Fruit fly (Drosophila melanogaster) whole organism, adult: Measurements from ENCODE around the gene sea.

ENCODE experiments used
- CG11617 ChIP-seq: fragments of 200-800 bp; sonication (Bioruptor generic); optimal IDR thresholded peaks from 2 replicates; lab custom pipeline; 2017; ENCODE audit warnings: mild to moderate bottlenecking, missing biosample characterization, missing genetic modification reagents, missing genetic modification characterization
- CG12768 ChIP-seq: fragments of 200-800 bp; sonication (Bioruptor generic); optimal IDR thresholded peaks from 2 replicates; lab custom pipeline; 2017; ENCODE audit warnings: missing biosample characterization, missing genetic modification characterization, mild to moderate bottlenecking, moderate library complexity, missing genetic modification reagents
- CG14711 ChIP-seq: fragments of 200-800 bp; sonication (Bioruptor generic); optimal IDR thresholded peaks from 2 replicates; lab custom pipeline; 2018; ENCODE audit warnings: missing biosample characterization, mild to moderate bottlenecking, missing genetic modification characterization, moderate library complexity
- CG1620 ChIP-seq: fragments of 200-800 bp; sonication (Bioruptor generic); optimal IDR thresholded peaks from 2 replicates; lab custom pipeline; 2016; ENCODE audit warnings: missing biosample characterization, missing genetic modification characterization
- CG33017 ChIP-seq: fragments of 200-800 bp; sonication (Bioruptor generic); optimal IDR thresholded peaks from 2 replicates; lab custom pipeline; 2018; ENCODE audit warnings: missing biosample characterization, mild to moderate bottlenecking, missing genetic modification characterization, moderate library complexity
- CG5204 ChIP-seq: fragments of 200-800 bp; sonication (Bioruptor generic); optimal IDR thresholded peaks from 2 replicates; lab custom pipeline; 2016; ENCODE audit warnings: missing biosample characterization, missing genetic modification characterization
- CG7045 ChIP-seq: fragments of 200-800 bp; sonication (Bioruptor generic); optimal IDR thresholded peaks from 2 replicates; lab custom pipeline; 2017; ENCODE audit warnings: missing biosample characterization, mild to moderate bottlenecking, missing genetic modification characterization
- CG7101 ChIP-seq: fragments of 200-800 bp; sonication (Bioruptor generic); optimal IDR thresholded peaks from 2 replicates; lab custom pipeline; 2018; ENCODE audit warnings: missing biosample characterization, mild to moderate bottlenecking, missing genetic modification characterization, moderate library complexity
- Clk ChIP-seq: fragments of 200-800 bp; sonication (Bioruptor generic); optimal IDR thresholded peaks from 2 replicates; lab custom pipeline; 2017; ENCODE audit warnings: missing biosample characterization, missing genetic modification characterization
- Crg-1 ChIP-seq: fragments of 200-800 bp; sonication (Bioruptor generic); optimal IDR thresholded peaks from 2 replicates; lab custom pipeline; 2016; ENCODE audit warnings: missing biosample characterization, missing genetic modification characterization
- Hr96 ChIP-seq: fragments of 200-800 bp; sonication (Bioruptor generic); optimal IDR thresholded peaks from 2 replicates; lab custom pipeline; 2016; ENCODE audit warnings: missing biosample characterization, missing genetic modification characterization
- Mnt ChIP-seq: fragments of 200-800 bp; sonication (Bioruptor generic); optimal IDR thresholded peaks from 2 replicates; lab custom pipeline; 2016; ENCODE audit warnings: missing biosample characterization, mild to moderate bottlenecking, missing genetic modification characterization
- bab1 ChIP-seq: fragments of 200-800 bp; sonication (Bioruptor generic); optimal IDR thresholded peaks from 3 replicates; lab custom pipeline; 2019; ENCODE audit warnings: missing biosample characterization, mild to moderate bottlenecking, missing genetic modification characterization, moderate library complexity
- cic ChIP-seq: fragments of 200-800 bp; sonication (Bioruptor generic); optimal IDR thresholded peaks from 2 replicates; lab custom pipeline; 2017; ENCODE audit warnings: missing biosample characterization, mild to moderate bottlenecking, missing genetic modification characterization, moderate library complexity
- cnc ChIP-seq, 2 experiments: fragments of >200 bp; optimal IDR thresholded peaks; 2 replicates each; lab custom pipeline; 2017
- kay ChIP-seq: fragments of 200-800 bp; sonication (Bioruptor generic); peaks from one replicate; lab custom pipeline; 2016; ENCODE audit warnings: missing biosample characterization, missing genetic modification characterization, borderline replicate concordance
- ovo ChIP-seq: fragments of 200-800 bp; sonication (Bioruptor generic); optimal IDR thresholded peaks from 2 replicates; lab custom pipeline; 2016; ENCODE audit warnings: missing biosample characterization, missing genetic modification characterization
- pad ChIP-seq: fragments of 200-800 bp; sonication (Bioruptor generic); optimal IDR thresholded peaks from 3 replicates; lab custom pipeline; 2017; ENCODE audit warnings: missing biosample characterization, missing genetic modification characterization, mild to moderate bottlenecking, moderate library complexity, missing genetic modification reagents
- tj ChIP-seq: fragments of 200-800 bp; sonication (Bioruptor generic); optimal IDR thresholded peaks from 3 replicates; lab custom pipeline; 2017; ENCODE audit warnings: missing biosample characterization, mild to moderate bottlenecking, missing genetic modification characterization, moderate library complexity
- toe ChIP-seq: fragments of 200-800 bp; sonication (Bioruptor generic); optimal IDR thresholded peaks from 2 replicates; lab custom pipeline; 2016; ENCODE audit warnings: missing biosample characterization, missing genetic modification characterization

Gene sea

DNA sequence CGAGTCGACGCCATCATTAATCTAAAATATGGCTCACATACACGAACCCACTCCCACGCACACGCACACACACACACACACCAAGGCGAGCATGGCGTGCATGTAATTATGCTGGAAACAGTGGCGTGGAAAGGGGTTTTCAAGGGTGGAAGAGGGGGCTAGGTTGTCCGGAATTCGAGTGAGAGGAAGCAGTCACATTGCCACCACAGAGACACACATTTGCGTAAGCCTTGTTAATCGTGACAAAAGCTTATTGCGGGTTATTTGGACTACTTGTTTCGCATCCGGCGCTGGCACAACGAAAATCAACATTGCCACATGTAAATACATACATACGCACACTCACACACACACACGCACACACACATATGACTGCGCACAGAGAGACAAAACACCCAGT, 11.9 kb downstream of the sea start:
- no peak for TF ChIP-seq ovo (GFP tag; lab: Kevin White, UChicago)
- no peak for TF ChIP-seq CG14711
- TF ChIP-seq kay = no peak
- TF ChIP-seq CG7045 (GFP tag; lab: Kevin White, UChicago) = no peak
- TF ChIP-seq tj (GFP tag; lab: Kevin White, UChicago) = no peak
- TF ChIP-seq bab1 (GFP tag; lab: Kevin White, UChicago) = no peak
- no peak for TF ChIP-seq CG1620
- no peak for TF ChIP-seq cic (GFP tag; lab: Kevin White, UChicago)
- no peak for TF ChIP-seq CG7101
- TF ChIP-seq CG5204 = no peak
- TF ChIP-seq Clk (GFP tag; lab: Kevin White, UChicago) = no peak

- no peak for TF ChIP-seq CG7101
- TF ChIP-seq pad (GFP tag; lab: Kevin White, UChicago) = no peak
- TF ChIP-seq kay = no peak
Measured at dm6 chr3R:11553845-11554244, 13.0 kb downstream of the sea start, which contains the start of gene CG14708. CG14708 (plus strand) TSS chr3R:11554145.

DNA sequence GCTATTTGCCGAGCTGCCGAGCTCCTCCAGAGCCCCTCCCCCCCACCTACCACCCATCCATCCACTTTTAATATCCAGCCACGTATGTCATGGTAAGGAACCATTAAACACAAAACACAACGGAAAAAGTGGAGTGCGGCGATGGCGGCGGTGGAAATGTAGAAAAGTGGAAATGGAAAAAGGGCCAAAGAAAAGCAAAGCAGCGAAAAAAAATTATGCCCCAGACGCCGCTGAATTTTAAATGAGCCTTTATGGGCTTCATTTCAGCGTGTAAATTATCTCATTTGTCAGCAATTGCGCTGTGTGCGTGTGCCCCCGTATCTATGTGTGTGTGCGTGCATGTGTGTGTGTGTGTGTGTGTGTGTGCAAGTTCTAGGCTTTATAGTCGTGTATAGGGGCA, 15.8 kb downstream of the sea start:
- no peak for TF ChIP-seq CG7101
- TF ChIP-seq ovo (GFP tag; lab: Kevin White, UChicago) = no peak
- no peak for TF ChIP-seq CG33017 (tag; lab: Kevin White, UChicago)
- TF ChIP-seq kay = no peak
- TF ChIP-seq Hr96 = no peak
- TF ChIP-seq CG1620 = no peak
- TF ChIP-seq CG11617 (GFP tag; lab: Kevin White, UChicago) = no peak
- TF ChIP-seq cic (GFP tag; lab: Kevin White, UChicago) = no peak
- no peak for TF ChIP-seq tj (GFP tag; lab: Kevin White, UChicago)
- no peak for TF ChIP-seq pad (GFP tag; lab: Kevin White, UChicago)
- TF ChIP-seq CG5204 = no peak
- TF ChIP-seq Clk (GFP tag; lab: Kevin White, UChicago) = no peak
- TF ChIP-seq Crg-1 (GFP tag; lab: Kevin White, UChicago) = no peak
- TF ChIP-seq CG7045 (GFP tag; lab: Kevin White, UChicago) = no peak
- TF ChIP-seq Mnt (GFP tag; lab: Kevin White, UChicago) = no peak
- TF ChIP-seq CG14711 = no peak

- TF ChIP-seq cic (GFP tag; lab: Kevin White, UChicago) = no peak
- no peak for TF ChIP-seq CG7045 (GFP tag; lab: Kevin White, UChicago)
- no peak for TF ChIP-seq Hr96
- TF ChIP-seq kay = no peak
- no peak for TF ChIP-seq CG7101
- no peak for TF ChIP-seq CG12768 (GFP tag; lab: Kevin White, UChicago)
Measured at dm6 chr3R:11544150-11544549, 22.7 kb downstream of the sea start.

DNA sequence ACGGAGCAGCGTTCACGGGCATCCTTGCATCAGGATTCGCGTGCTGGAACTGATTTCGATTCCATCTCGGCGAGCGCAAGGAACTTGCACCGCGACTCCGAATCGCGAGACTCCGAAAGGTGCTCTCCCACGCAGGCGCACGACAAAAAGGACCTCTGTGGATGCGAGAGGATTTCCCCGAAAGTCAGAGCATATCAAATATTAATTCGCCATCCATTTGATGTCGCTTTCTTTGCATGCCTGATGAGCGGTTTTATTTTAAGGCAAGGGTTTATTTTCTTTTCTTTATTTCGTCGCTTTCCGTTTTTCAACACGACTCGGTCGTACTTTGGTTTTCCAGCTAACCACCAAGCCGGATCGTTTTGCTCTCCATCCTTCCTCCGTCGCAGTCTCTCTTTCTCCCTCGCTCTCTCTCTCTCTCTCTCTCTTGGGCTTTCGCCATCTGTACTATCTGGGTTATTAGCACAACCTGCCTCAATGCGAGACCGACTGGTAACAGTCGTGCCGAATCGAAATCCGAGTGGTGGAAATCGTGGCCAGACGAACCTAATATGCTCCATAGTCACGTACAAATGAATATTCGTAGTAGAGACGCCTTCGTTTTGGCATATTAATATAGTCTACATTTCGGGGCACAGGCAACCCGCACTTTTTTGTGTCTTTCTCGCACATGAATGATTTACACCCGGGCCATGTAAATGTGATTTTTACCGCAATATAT, 23.8 kb downstream of the sea start, which contains the start of gene dpr4:
dpr4 (minus strand) TSS at position 51 of the 721 bp plus-strand sequence.
- TF ChIP-seq pad (GFP tag; lab: Kevin White, UChicago) (no peak), Crg-1 (GFP tag; lab: Kevin White, UChicago) (no peak), Clk (GFP tag; lab: Kevin White, UChicago) (no peak), CG1620 (no peak), CG11617 (GFP tag; lab: Kevin White, UChicago) (no peak), CG14711 (no peak), CG12768 (GFP tag; lab: Kevin White, UChicago) (no peak), ovo (GFP tag; lab: Kevin White, UChicago) (no peak), Mnt (GFP tag; lab: Kevin White, UChicago) (no peak), bab1 (GFP tag; lab: Kevin White, UChicago) (no peak), Hr96 (no peak), CG5204 (no peak), tj (GFP tag; lab: Kevin White, UChicago) (no peak), cic (GFP tag; lab: Kevin White, UChicago) (no peak), CG7045 (GFP tag; lab: Kevin White, UChicago) (no peak), toe (no peak), kay (no peak), cnc (optimal IDR thresholded peaks at IDR 0.05; lab: Kevin White, UChicago) (no peak), CG7101 (no peak)

- no peak for TF ChIP-seq Clk (GFP tag; lab: Kevin White, UChicago)
- TF ChIP-seq CG7045 (GFP tag; lab: Kevin White, UChicago) = no peak
- TF ChIP-seq toe = no peak
- TF ChIP-seq Hr96 = no peak
- no peak for TF ChIP-seq CG7101
- TF ChIP-seq tj (GFP tag; lab: Kevin White, UChicago) = no peak
- no peak for TF ChIP-seq CG12768 (GFP tag; lab: Kevin White, UChicago)
- no peak for TF ChIP-seq pad (GFP tag; lab: Kevin White, UChicago)
- no peak for TF ChIP-seq CG14711
- no peak for TF ChIP-seq bab1 (GFP tag; lab: Kevin White, UChicago)
- TF ChIP-seq cnc (optimal IDR thresholded peaks at IDR 0.05; lab: Kevin White, UChicago) = no peak
- TF ChIP-seq kay = no peak
- TF ChIP-seq Crg-1 (GFP tag; lab: Kevin White, UChicago) = no peak
- no peak for TF ChIP-seq CG33017 (tag; lab: Kevin White, UChicago)
- TF ChIP-seq CG5204 = no peak
- no peak for TF ChIP-seq CG1620
Measured at dm6 chr3R:11531893-11532292, 35.0 kb downstream of the sea start.
